Fruit fly (Drosophila melanogaster) whole organism, embryonic: ENCODE results near the gene Ube4B.
A peak's percentile ranks its signal among the peaks of the same experiment; 100 is the strongest.

Source experiments
- Awh ChIP-seq: fragments of 200-800 bp; sonication (Bioruptor generic); IDR thresholded peaks from 2 replicates; pipeline ENCODE4, ENCODE4 v1.3.6; 2022; ENCODE audit warnings: missing biosample characterization, missing genetic modification characterization
- CG10565 ChIP-seq: fragments of 200-800 bp; sonication (Bioruptor generic); optimal IDR thresholded peaks from 3 replicates; lab custom pipeline; 2016; ENCODE audit warnings: missing biosample characterization, mild to moderate bottlenecking, missing genetic modification characterization
- CG10979 ChIP-seq: fragments of 200-800 bp; sonication (Bioruptor generic); optimal IDR thresholded peaks from 2 replicates; lab custom pipeline; 2018; ENCODE audit warnings: missing biosample characterization, mild to moderate bottlenecking, missing genetic modification characterization, moderate library complexity
- CG11093 ChIP-seq: fragments of 200-800 bp; sonication (Bioruptor generic); IDR thresholded peaks from 3 replicates; pipeline ENCODE4 v1.3.6; 2022; ENCODE audit warnings: missing biosample characterization, missing genetic modification characterization
- CG12236 ChIP-seq: fragments of 200-800 bp; sonication (Bioruptor generic); optimal IDR thresholded peaks from 2 replicates; lab custom pipeline; 2016; ENCODE audit warnings: missing biosample characterization, missing genetic modification characterization
- CG13287 ChIP-seq: fragments of 200-800 bp; sonication (Bioruptor generic); IDR thresholded peaks from 2 replicates; pipeline ENCODE4 v1.3.6; 2022; ENCODE audit warnings: missing biosample characterization, missing genetic modification characterization; ENCODE audit not compliant: partially characterized antibody
- CG2129 ChIP-seq: fragments of 200-800 bp; sonication (Bioruptor generic); IDR thresholded peaks from 2 replicates; pipeline ENCODE4 v1.3.6; 2022; ENCODE audit warnings: missing biosample characterization, missing genetic modification characterization; ENCODE audit not compliant: partially characterized antibody
- CG2199 ChIP-seq: fragments of 200-800 bp; sonication (Bioruptor generic); IDR thresholded peaks from 3 replicates; pipeline ENCODE4 v1.3.6; 2022; ENCODE audit warnings: missing biosample characterization, missing genetic modification characterization
- CG30403 ChIP-seq: fragments of 200-800 bp; sonication (Bioruptor generic); optimal IDR thresholded peaks from 3 replicates; lab custom pipeline; 2016; ENCODE audit warnings: missing biosample characterization, missing genetic modification characterization
- CG3281 ChIP-seq: fragments of 200-800 bp; sonication (Bioruptor generic); optimal IDR thresholded peaks from 3 replicates; lab custom pipeline; 2017; ENCODE audit warnings: missing biosample characterization, mild to moderate bottlenecking, missing genetic modification characterization
- CG4424 ChIP-seq: fragments of 200-800 bp; sonication (Bioruptor generic); optimal IDR thresholded peaks from 3 replicates; lab custom pipeline; 2016; ENCODE audit warnings: missing biosample characterization, missing genetic modification characterization
- CG4707 ChIP-seq: fragments of 200-800 bp; sonication (Bioruptor generic); optimal IDR thresholded peaks from 2 replicates; lab custom pipeline; 2018; ENCODE audit warnings: missing biosample characterization, mild to moderate bottlenecking, missing genetic modification characterization, moderate library complexity
- CG6813 ChIP-seq: fragments of 200-800 bp; sonication (Bioruptor generic); optimal IDR thresholded peaks from 2 replicates; lab custom pipeline; 2017; ENCODE audit warnings: missing biosample characterization, missing genetic modification characterization, mild to moderate bottlenecking, moderate library complexity, missing genetic modification reagents
- CG8478 ChIP-seq: fragments of >200 bp; optimal IDR thresholded peaks from 2 replicates; lab custom pipeline; 2018
- CG9437 ChIP-seq: fragments of 200-800 bp; sonication (Bioruptor generic); optimal IDR thresholded peaks from 2 replicates; lab custom pipeline; 2018; ENCODE audit warnings: missing biosample characterization, mild to moderate bottlenecking, missing genetic modification characterization
- CTCF ChIP-seq: fragments of 200-800 bp; sonication (Bioruptor generic); optimal IDR thresholded peaks from 2 replicates; lab custom pipeline; 2017; ENCODE audit warnings: missing biosample characterization, mild to moderate bottlenecking, missing genetic modification characterization, moderate library complexity
- Camta ChIP-seq: fragments of 200-800 bp; sonication (Bioruptor generic); optimal IDR thresholded peaks from 2 replicates; lab custom pipeline; 2016; ENCODE audit warnings: missing biosample characterization, missing genetic modification characterization
- Chrac-16 ChIP-seq: fragments of 200-800 bp; sonication (Bioruptor generic); optimal IDR thresholded peaks from 3 replicates; lab custom pipeline; 2016; ENCODE audit warnings: missing biosample characterization, missing genetic modification characterization
- Eip74EF ChIP-seq, 2 experiments: fragments of 200-800 bp in 1 of 2; fragments of >200 bp in 1 of 2; sonication (Bioruptor generic) in 1 of 2; optimal IDR thresholded peaks; 2 replicates each; lab custom pipeline; 2017 to 2019; ENCODE audit warnings: missing biosample characterization in 2 of 2, missing genetic modification characterization in 2 of 2, mild to moderate bottlenecking in 1 of 2, moderate library complexity in 1 of 2
- Ets65A ChIP-seq: fragments of 200-800 bp; sonication (Bioruptor generic); peaks from one replicate; lab custom pipeline; 2016; ENCODE audit warnings: missing biosample characterization, missing genetic modification characterization
- HmgZ ChIP-seq: fragments of 200-800 bp; sonication (Bioruptor generic); optimal IDR thresholded peaks from 2 replicates; lab custom pipeline; 2018; ENCODE audit warnings: missing biosample characterization, mild to moderate bottlenecking, missing genetic modification characterization
- Jarid2 ChIP-seq: fragments of 200-800 bp; sonication (Bioruptor generic); optimal IDR thresholded peaks from 3 replicates; lab custom pipeline; 2017; ENCODE audit warnings: mild to moderate bottlenecking, missing biosample characterization, missing genetic modification reagents, missing genetic modification characterization
- Med ChIP-seq: fragments of 200-800 bp; sonication (Bioruptor generic); peaks from one replicate; lab custom pipeline; 2016; ENCODE audit warnings: missing biosample characterization, missing genetic modification characterization, mild to moderate bottlenecking, inconsistent platforms, moderate library complexity
- Mrtf ChIP-seq: fragments of 200-800 bp; sonication (Bioruptor generic); IDR thresholded peaks from 3 replicates; pipeline ENCODE4 v1.3.6; 2022; ENCODE audit warnings: missing biosample characterization, missing genetic modification characterization
- NC2β ChIP-seq: fragments of 200-800 bp; sonication (Bioruptor generic); optimal IDR thresholded peaks from 2 replicates; lab custom pipeline; 2016; ENCODE audit warnings: missing biosample characterization, missing genetic modification characterization
- NK7.1 ChIP-seq: fragments of 200-800 bp; sonication (Bioruptor generic); optimal IDR thresholded peaks from 3 replicates; lab custom pipeline; 2016; ENCODE audit warnings: missing biosample characterization, missing genetic modification characterization
- Nf-YC ChIP-seq: fragments of 200-800 bp; optimal IDR thresholded peaks from 3 replicates; lab custom pipeline; 2019; ENCODE audit warnings: missing biosample characterization, mild to moderate bottlenecking, missing genetic modification characterization, moderate library complexity
- Side ChIP-seq: fragments of 200-800 bp; sonication (Bioruptor generic); optimal IDR thresholded peaks from 2 replicates; lab custom pipeline; 2016; ENCODE audit warnings: missing biosample characterization, missing genetic modification characterization
- Sry-δ ChIP-seq: fragments of 200-800 bp; sonication (Bioruptor generic); optimal IDR thresholded peaks from 2 replicates; lab custom pipeline; 2016; ENCODE audit warnings: missing biosample characterization, missing genetic modification characterization
- al ChIP-seq: fragments of 200-800 bp; sonication (Bioruptor generic); IDR thresholded peaks from 2 replicates; pipeline ENCODE4 v1.3.6; 2022; ENCODE audit warnings: missing biosample characterization, missing genetic modification characterization
- ara ChIP-seq: fragments of 200-800 bp; sonication (Bioruptor generic); IDR thresholded peaks from 2 replicates; pipeline ENCODE4 v1.3.6; 2022; ENCODE audit warnings: missing biosample characterization, missing genetic modification characterization
- bcd ChIP-seq: fragments of 200-800 bp; sonication (Bioruptor generic); optimal IDR thresholded peaks from 2 replicates; lab custom pipeline; 2017; ENCODE audit warnings: missing biosample characterization, mild to moderate bottlenecking, missing genetic modification characterization
- cwo ChIP-seq: fragments of 200-800 bp; sonication (Bioruptor generic); optimal IDR thresholded peaks from 3 replicates; lab custom pipeline; 2017; ENCODE audit warnings: missing biosample characterization, missing genetic modification characterization, mild to moderate bottlenecking, moderate library complexity, missing genetic modification reagents
- esg ChIP-seq: fragments of 200-800 bp; sonication (Bioruptor generic); conservative IDR thresholded peaks from 2 replicates; pipeline ENCODE4 v1.3.6; 2022; ENCODE audit warnings: missing biosample characterization, missing genetic modification characterization
- h ChIP-seq: fragments of >200 bp; optimal IDR thresholded peaks from 2 replicates; lab custom pipeline; 2017
- ham ChIP-seq: fragments of 200-800 bp; sonication (Bioruptor generic); IDR thresholded peaks from 2 replicates; pipeline ENCODE4 v1.3.6; 2022; ENCODE audit warnings: missing biosample characterization, missing genetic modification characterization
- hb ChIP-seq: fragments of 200-800 bp; sonication (Bioruptor generic); IDR thresholded peaks from 3 replicates; pipeline ENCODE4 v1.3.6; 2022; ENCODE audit warnings: missing biosample characterization, missing genetic modification characterization; ENCODE audit not compliant: partially characterized antibody
- hbn ChIP-seq: fragments of 200-800 bp; sonication (Bioruptor generic); IDR thresholded peaks from 2 replicates; pipeline ENCODE4 v1.3.6; 2022; ENCODE audit warnings: missing biosample characterization, missing genetic modification characterization; ENCODE audit not compliant: partially characterized antibody
- kay ChIP-seq: fragments of 200-800 bp; sonication (Bioruptor generic); optimal IDR thresholded peaks from 2 replicates; lab custom pipeline; 2016; ENCODE audit warnings: missing biosample characterization, missing genetic modification characterization
- ken ChIP-seq: fragments of 200-800 bp; sonication (Bioruptor generic); IDR thresholded peaks from 3 replicates; pipeline ENCODE4 v1.3.6; 2022; ENCODE audit warnings: missing biosample characterization, missing genetic modification characterization
- lmd ChIP-seq: fragments of 200-800 bp; sonication (Bioruptor generic); IDR thresholded peaks from 2 replicates; pipeline ENCODE4 v1.3.6; 2022; ENCODE audit warnings: missing biosample characterization, missing genetic modification characterization
- mirr ChIP-seq: fragments of 200-800 bp; sonication (Bioruptor generic); optimal IDR thresholded peaks from 3 replicates; lab custom pipeline; 2018; ENCODE audit warnings: missing biosample characterization, mild to moderate bottlenecking, missing genetic modification characterization
- odd ChIP-seq: fragments of 200-800 bp; sonication (Bioruptor generic); optimal IDR thresholded peaks from 2 replicates; lab custom pipeline; 2017; ENCODE audit warnings: missing biosample characterization, mild to moderate bottlenecking, missing genetic modification characterization
- rib ChIP-seq: fragments of 200-800 bp; sonication (Bioruptor generic); IDR thresholded peaks from 2 replicates; pipeline ENCODE4 v1.3.6; 2022; ENCODE audit warnings: missing biosample characterization, missing genetic modification characterization
- ro ChIP-seq: fragments of 200-800 bp; sonication (Bioruptor generic); IDR thresholded peaks from 2 replicates; pipeline ENCODE4 v1.3.6; 2022; ENCODE audit warnings: missing biosample characterization, missing genetic modification characterization
- sd ChIP-seq: fragments of 200-800 bp; sonication (Bioruptor generic); optimal IDR thresholded peaks from 3 replicates; lab custom pipeline; 2018; ENCODE audit warnings: missing biosample characterization, mild to moderate bottlenecking, missing genetic modification characterization, moderate library complexity
- sima ChIP-seq: fragments of 200-800 bp; sonication (Bioruptor generic); optimal IDR thresholded peaks from 2 replicates; lab custom pipeline; 2016; ENCODE audit warnings: missing biosample characterization, missing genetic modification characterization
- slbo ChIP-seq: fragments of 200-800 bp; sonication (Bioruptor generic); IDR thresholded peaks from 2 replicates; pipeline ENCODE4 v1.3.6; 2022; ENCODE audit warnings: missing biosample characterization, missing genetic modification characterization
- sna ChIP-seq: fragments of 200-800 bp; sonication (Bioruptor generic); IDR thresholded peaks from 2 replicates; pipeline ENCODE4 v1.3.6; 2022; ENCODE audit warnings: missing biosample characterization, missing genetic modification characterization; ENCODE audit not compliant: partially characterized antibody
- tap ChIP-seq: fragments of 200-800 bp; optimal IDR thresholded peaks from 3 replicates; lab custom pipeline; 2019; ENCODE audit warnings: missing biosample characterization, mild to moderate bottlenecking, missing genetic modification characterization, moderate library complexity
- tin ChIP-seq: fragments of 200-800 bp; sonication (Bioruptor generic); optimal IDR thresholded peaks from 3 replicates; lab custom pipeline; 2016; ENCODE audit warnings: missing biosample characterization, missing genetic modification characterization
- wdn ChIP-seq: fragments of 200-800 bp; sonication (Bioruptor generic); IDR thresholded peaks from 2 replicates; pipeline ENCODE4 v1.3.6; 2022; ENCODE audit warnings: missing biosample characterization, missing genetic modification characterization

Ube4B gene

DNA sequence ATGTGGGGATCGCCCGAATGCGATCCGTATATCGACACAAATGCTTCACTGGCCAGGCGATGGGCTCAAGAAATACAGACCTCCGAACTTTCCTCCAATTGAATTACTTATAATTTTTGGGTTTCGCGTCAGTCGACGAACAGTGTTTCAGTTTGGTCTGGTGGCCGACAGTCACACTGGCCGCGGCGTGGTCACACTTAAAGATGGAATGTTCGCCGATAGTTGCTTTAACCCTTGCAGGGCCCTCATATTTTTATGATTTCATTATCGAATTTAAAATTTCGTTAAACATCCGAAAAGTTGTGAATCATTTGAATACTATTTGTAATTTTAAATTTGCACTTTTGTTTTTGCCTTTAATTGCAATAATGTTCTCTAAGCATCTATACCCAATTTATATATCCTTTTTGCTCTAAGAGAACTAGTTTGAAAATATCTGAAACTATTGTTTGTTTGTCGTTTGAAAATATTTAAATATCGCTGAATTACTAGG lies at the start of gene Ube4B (continued):
- TF ChIP-seq Nf-YC (tag; lab: Kevin White, UChicago) (peak; percentile 81), NC2β (GFP tag; lab: Kevin White, UChicago) (peak; percentile 52), Side (peak; percentile 52), Camta (GFP tag; lab: Kevin White, UChicago) (peak; percentile 36), odd (GFP tag; lab: Kevin White, UChicago) (no peak), slbo (GFP tag; lab: Robert Waterston, UW) (peak; percentile 87), CG2199 (GFP tag; lab: Robert Waterston, UW) (0 out of 3 replicates have a peak, but pooled peaks have one; percentile 41), NK7.1 (GFP tag; lab: Kevin White, UChicago) (peak; percentile 54), sima (GFP tag; lab: Kevin White, UChicago) (no peak), hb (peak; percentile 82), Sry-δ (peak; percentile 98), CTCF (GFP tag; lab: Kevin White, UChicago) (no peak), Chrac-16 (peak; percentile 69), Ets65A (GFP tag; lab: Kevin White, UChicago) (peak; percentile 97), ken (GFP tag; lab: Robert Waterston, UW) (peak; percentile 77), cwo (no peak), sna (GFP tag; lab: Robert Waterston, UW) (peak; percentile 76), tin (peak; percentile 71), CG13287 (GFP tag; lab: Robert Waterston, UW) (peak; percentile 88), lmd (peak; percentile 67), Med (peak; percentile 97), sd (tag; lab: Kevin White, UChicago) (no peak), CG6813 (GFP tag; lab: Kevin White, UChicago) (no peak), esg (GFP tag; lab: Robert Waterston, UW) (peak; percentile 26; the same call in 1 of the 2 replicates), bcd (no peak), rib (peak; percentile 52; the same call in 1 of the 2 replicates), ham (GFP tag; lab: Robert Waterston, UW) (no peak), h (lab: Kevin White, UChicago) (no peak), CG10565 (no peak), al (GFP tag; lab: Robert Waterston, UW) (peak; percentile 62; the same call in 1 of the 2 replicates), wdn (GFP tag; lab: Robert Waterston, UW) (0 out of 2 replicates have a peak, but pooled peaks have one; percentile 29), CG11093 (GFP tag; lab: Robert Waterston, UW) (no peak), CG12236 (GFP tag; lab: Kevin White, UChicago) (peak; percentile 30), tap (tag; lab: Kevin White, UChicago) (no peak), CG2129 (GFP tag; lab: Robert Waterston, UW) (peak; percentile 79), Mrtf (GFP tag; lab: Robert Waterston, UW) (peak; percentile 56; the same call in 1 of the 3 replicates), mirr (GFP tag; lab: Kevin White, UChicago) (no peak), hbn (peak; percentile 82), ara (GFP tag; lab: Robert Waterston, UW) (peak; percentile 62), CG9437 (no peak), CG8478 (lab: Kevin White, UChicago) (no peak), Eip74EF (GFP tag; optimal IDR thresholded peaks at IDR 0.05; lab: Kevin White, UChicago) (no peak), CG10979 (tag; lab: Kevin White, UChicago) (peak; percentile 46), HmgZ (tag; lab: Kevin White, UChicago) (peak; percentile 84), CG30403 (GFP tag; lab: Kevin White, UChicago) (peak; percentile 75), Awh (GFP tag; lab: Robert Waterston, UW) (no peak), ro (GFP tag; lab: Robert Waterston, UW) (peak; percentile 43; the same call in 1 of the 2 replicates), kay (GFP tag; lab: Kevin White, UChicago) (peak; percentile 69), CG4424 (GFP tag; lab: Kevin White, UChicago) (no peak), CG3281 (GFP tag; lab: Kevin White, UChicago) (no peak), Jarid2 (GFP tag; lab: Kevin White, UChicago) (no peak), CG4707 (GFP tag; lab: Kevin White, UChicago) (no peak)
